Worm (Caenorhabditis elegans): ENCODE results near the gene Y53G8AR.9.

The Y53G8AR.9 gene

ce11 chrIII:3278610-3279009 is 42.4 kb downstream of the Y53G8AR.9 start, which contains the start of gene Y53G8AM.8:
Gene Y53G8AM.8 (minus strand): TSS chrIII:3278710.
- no peak for TF ChIP-seq nfya-1 (tag; optimal IDR thresholded peaks at IDR 0.05)
- no peak for TF ChIP-seq K09A11.1 (tag; optimal IDR thresholded peaks at IDR 0.05; ENCODE audit: insufficient read depth)
- TF ChIP-seq fkh-6 (tag; optimal IDR thresholded peaks at IDR 0.05): no peak
- no peak for TF ChIP-seq tbx-7 (tag; optimal IDR thresholded peaks at IDR 0.05)
- TF ChIP-seq fkh-10 (GFP tag; optimal IDR thresholded peaks at IDR 0.05): no peak
- no peak for TF ChIP-seq rnt-1 (tag; optimal IDR thresholded peaks at IDR 0.05)
- TF ChIP-seq dve-1 (tag; optimal IDR thresholded peaks at IDR 0.05): no peak
- TF ChIP-seq ceh-19 (GFP tag; optimal IDR thresholded peaks at IDR 0.05): no peak
- no peak for TF ChIP-seq unc-86 (tag; optimal IDR thresholded peaks at IDR 0.05)
- no peak for TF ChIP-seq unc-42 (tag; optimal IDR thresholded peaks at IDR 0.05)
- TF ChIP-seq Y22D7AL.16 (tag; optimal IDR thresholded peaks at IDR 0.05): no peak
- TF ChIP-seq ttx-3 (tag; optimal IDR thresholded peaks at IDR 0.05): no peak
- TF ChIP-seq F13H6.1 (tag; optimal IDR thresholded peaks at IDR 0.05): no peak
- TF ChIP-seq hlh-30 (tag; optimal IDR thresholded peaks at IDR 0.05; ENCODE audit: insufficient read depth): no peak
- TF ChIP-seq madf-2 (tag; optimal IDR thresholded peaks at IDR 0.05): no peak
- TF ChIP-seq odd-2 (tag; optimal IDR thresholded peaks at IDR 0.05): no peak
- no peak for TF ChIP-seq unc-3 (GFP tag; conservative IDR thresholded peaks at IDR 0.05)
- no peak for TF ChIP-seq unc-3 (tag; optimal IDR thresholded peaks at IDR 0.05)
- no peak for TF ChIP-seq ceh-30 (tag; optimal IDR thresholded peaks at IDR 0.05)
- no peak for TF ChIP-seq ceh-6 (GFP tag; optimal IDR thresholded peaks at IDR 0.05)
- TF ChIP-seq che-1 (tag; optimal IDR thresholded peaks at IDR 0.05): no peak

- TF ChIP-seq hlh-15 (tag; optimal IDR thresholded peaks at IDR 0.05) (no peak), ztf-16 (tag; optimal IDR thresholded peaks at IDR 0.05) (no peak), unc-86 (tag; optimal IDR thresholded peaks at IDR 0.05) (no peak), fkh-10 (GFP tag; optimal IDR thresholded peaks at IDR 0.05) (no peak), T23F11.4 (GFP tag; optimal IDR thresholded peaks at IDR 0.05) (no peak), ceh-30 (tag; optimal IDR thresholded peaks at IDR 0.05) (no peak), pros-1 (tag; optimal IDR thresholded peaks at IDR 0.05) (peak; percentile 25), nfya-1 (tag; optimal IDR thresholded peaks at IDR 0.05) (peak; percentile 73), dve-1 (tag; optimal IDR thresholded peaks at IDR 0.05) (no peak), pax-1 (tag; optimal IDR thresholded peaks at IDR 0.05) (no peak), F13H6.1 (tag; optimal IDR thresholded peaks at IDR 0.05) (no peak), ama-1 (optimal IDR thresholded peaks at IDR 0.05) (no peak), elt-4 (tag; optimal IDR thresholded peaks at IDR 0.05) (no peak), ceh-22 (tag; optimal IDR thresholded peaks at IDR 0.05) (no peak), pha-2 (tag; optimal IDR thresholded peaks at IDR 0.05) (no peak), pha-4 (tag; optimal IDR thresholded peaks at IDR 0.05) (no peak), ceh-34 (tag; optimal IDR thresholded peaks at IDR 0.05) (peak; percentile 10), fax-1 (tag; optimal IDR thresholded peaks at IDR 0.05) (no peak), ceh-45 (GFP tag; IDR thresholded peaks at IDR 0.05) (no peak), ceh-31 (tag; optimal IDR thresholded peaks at IDR 0.05) (peak; percentile 57), lim-6 (tag; optimal IDR thresholded peaks at IDR 0.05) (no peak), unc-55 (GFP tag; optimal IDR thresholded peaks at IDR 0.05) (peak; percentile 53), syd-9 (tag; optimal IDR thresholded peaks at IDR 0.05) (no peak), hlh-30 (tag; optimal IDR thresholded peaks at IDR 0.05; ENCODE audit: insufficient read depth) (peak; percentile 86), hlh-6 (tag; optimal IDR thresholded peaks at IDR 0.05) (no peak), madf-2 (tag; optimal IDR thresholded peaks at IDR 0.05) (no peak), sox-2 (GFP tag; IDR thresholded peaks at IDR 0.05) (no peak), nhr-11 (tag; optimal IDR thresholded peaks at IDR 0.05) (no peak), unc-42 (tag; optimal IDR thresholded peaks at IDR 0.05) (peak; percentile 82), npax-4 (tag; optimal IDR thresholded peaks at IDR 0.05) (no peak), K02D7.2 (tag; optimal IDR thresholded peaks at IDR 0.05) (no peak), dmd-4 (tag; optimal IDR thresholded peaks at IDR 0.05; ENCODE audit: borderline replicate concordance) (no peak), ceh-6 (GFP tag; optimal IDR thresholded peaks at IDR 0.05) (no peak), rnt-1 (tag; optimal IDR thresholded peaks at IDR 0.05) (peak; percentile 28), ceh-18 (tag; optimal IDR thresholded peaks at IDR 0.05) (peak; percentile 34), nhr-232 (tag; optimal IDR thresholded peaks at IDR 0.05) (no peak), tbx-2 (tag; optimal IDR thresholded peaks at IDR 0.05) (peak; percentile 35), gmeb-2 (tag; optimal IDR thresholded peaks at IDR 0.05) (no peak)
Observed at ce11 chrIII:3273141-3273540, 47.9 kb downstream of the Y53G8AR.9 start.

Data from whole organism, late embryonic.